Fruit fly (Drosophila melanogaster): Measurements from ENCODE around the gene CG43288.

Gene CG43288

dm6 chrX:4172143-4172771, 40.6 kb upstream of the CG43288 start (continued):
- TF ChIP-seq Pdp1 (GFP tag; optimal IDR thresholded peaks at IDR 0.05) (no peak), psq (GFP tag; optimal IDR thresholded peaks at IDR 0.05) (no peak), ind (GFP tag; optimal IDR thresholded peaks at IDR 0.05) (peak; percentile 34), PHDP (tag; optimal IDR thresholded peaks at IDR 0.05) (peak; percentile 1), CG15601 (tag; optimal IDR thresholded peaks at IDR 0.05) (peak; percentile 56), HLHmδ (GFP tag; optimal IDR thresholded peaks at IDR 0.05) (no peak), CG2875 (GFP tag; optimal IDR thresholded peaks at IDR 0.05) (no peak), dpn (GFP tag; optimal IDR thresholded peaks at IDR 0.05) (peak in 1 of 2 experiments; percentile 22), CG31224 (GFP tag; IDR thresholded peaks at IDR 0.05) (peak; percentile 52; the same call in 1 of the 2 replicates), CG15269 (tag; optimal IDR thresholded peaks at IDR 0.05) (peak; percentile 36), CG8290 (GFP tag; optimal IDR thresholded peaks at IDR 0.05) (no peak), CG8290 (tag; optimal IDR thresholded peaks at IDR 0.05) (peak in 1 of 2 experiments; percentile 47), CG1603 (tag; optimal IDR thresholded peaks at IDR 0.05) (peak; percentile 61), CG6689 (GFP tag; IDR thresholded peaks at IDR 0.05) (peak; percentile 44; the same call in 1 of the 2 replicates), lab (GFP tag; optimal IDR thresholded peaks at IDR 0.05) (no peak), Adf1 (GFP tag; IDR thresholded peaks at IDR 0.05) (no peak), prd (optimal IDR thresholded peaks at IDR 0.05) (no peak), prd (GFP tag; IDR thresholded peaks at IDR 0.05) (peak; percentile 42; the same call in 2 of the 3 replicates), vnd (GFP tag; IDR thresholded peaks at IDR 0.05; ENCODE audit: partially characterized antibody) (no peak), sob (GFP tag; IDR thresholded peaks at IDR 0.05) (0 out of 2 replicates have a peak, but pooled peaks have one; percentile 29), ap (GFP tag; IDR thresholded peaks at IDR 0.05) (0 out of 2 replicates have a peak, but pooled peaks have one; percentile 37), ci (GFP tag; IDR thresholded peaks at IDR 0.05) (0 out of 3 replicates have a peak, but pooled peaks have one; percentile 27)

dm6 chrX:4173381-4173780, 39.4 kb upstream of the CG43288 start:
- TF ChIP-seq CG42726 (GFP tag; IDR thresholded peaks at IDR 0.05; ENCODE audit: partially characterized antibody) (no peak), hbn (GFP tag; IDR thresholded peaks at IDR 0.05; ENCODE audit: partially characterized antibody) (no peak), CG17385 (GFP tag; optimal IDR thresholded peaks at IDR 0.05) (no peak), Ets65A (GFP tag) (peak; percentile 78), NfI (GFP tag; optimal IDR thresholded peaks at IDR 0.05) (no peak), tll (GFP tag; optimal IDR thresholded peaks at IDR 0.05) (no peak), CG15696 (tag; optimal IDR thresholded peaks at IDR 0.05) (no peak), pan (optimal IDR thresholded peaks at IDR 0.05) (no peak), pan (GFP tag; optimal IDR thresholded peaks at IDR 0.05 in 1 of 2, IDR thresholded peaks at IDR 0.05 in 1 of 2) (no peak)

dm6 chrX:4175805-4176204, 37.0 kb upstream of the CG43288 start:
- peak; percentile 50 for TF ChIP-seq nom (GFP tag; optimal IDR thresholded peaks at IDR 0.05)
- no peak for TF ChIP-seq CG1024 (GFP tag; IDR thresholded peaks at IDR 0.05)

dm6 chrX:4177733-4178132, 35.1 kb upstream of the CG43288 start:
- no peak for TF ChIP-seq CG6689 (GFP tag; IDR thresholded peaks at IDR 0.05)
- TF ChIP-seq CG15601 (tag; optimal IDR thresholded peaks at IDR 0.05) = no peak
- 0 out of 2 replicates have a peak, but pooled peaks have one; percentile 23 for TF ChIP-seq vvl (GFP tag; IDR thresholded peaks at IDR 0.05)
- peak; percentile 21 for TF ChIP-seq Blimp-1 (GFP tag; optimal IDR thresholded peaks at IDR 0.05)
- no peak for TF ChIP-seq MTF-1 (GFP tag; optimal IDR thresholded peaks at IDR 0.05; ENCODE audit: borderline replicate concordance)
- peak; percentile 48; the same call in 1 of the 3 replicates for TF ChIP-seq CG16813 (GFP tag; IDR thresholded peaks at IDR 0.05; ENCODE audit: partially characterized antibody)
- TF ChIP-seq Dad (GFP tag; optimal IDR thresholded peaks at IDR 0.05) = no peak
- TF ChIP-seq trem (tag; optimal IDR thresholded peaks at IDR 0.05) = no peak
- TF ChIP-seq bbx (GFP tag; IDR thresholded peaks at IDR 0.05; ENCODE audit: partially characterized antibody) = peak; percentile 43; the same call in 1 of the 2 replicates
- TF ChIP-seq onecut (GFP tag; IDR thresholded peaks at IDR 0.05) = peak; percentile 37; the same call in 1 of the 2 replicates
- TF ChIP-seq fd102C (GFP tag; optimal IDR thresholded peaks at IDR 0.05) = no peak
- TF ChIP-seq tna (GFP tag; IDR thresholded peaks at IDR 0.05; ENCODE audit: partially characterized antibody) = no peak
- TF ChIP-seq CG15269 (tag; optimal IDR thresholded peaks at IDR 0.05) = no peak
- TF ChIP-seq psq (GFP tag; optimal IDR thresholded peaks at IDR 0.05) = no peak
- no peak for TF ChIP-seq Doc2 (GFP tag; IDR thresholded peaks at IDR 0.05)
- no peak for TF ChIP-seq tin (GFP tag; optimal IDR thresholded peaks at IDR 0.05)
